Fruit fly (Drosophila melanogaster) whole organism, adult: Measurements from ENCODE around the gene CG7218.

Experiments
- CG11617 ChIP-seq: fragments of 200-800 bp; sonication (Bioruptor generic); optimal IDR thresholded peaks from 2 replicates; lab custom pipeline; 2017; ENCODE audit warnings: mild to moderate bottlenecking, missing biosample characterization, missing genetic modification reagents, missing genetic modification characterization
- CG12768 ChIP-seq: fragments of 200-800 bp; sonication (Bioruptor generic); optimal IDR thresholded peaks from 2 replicates; lab custom pipeline; 2017; ENCODE audit warnings: missing biosample characterization, missing genetic modification characterization, mild to moderate bottlenecking, moderate library complexity, missing genetic modification reagents
- CG14711 ChIP-seq: fragments of 200-800 bp; sonication (Bioruptor generic); optimal IDR thresholded peaks from 2 replicates; lab custom pipeline; 2018; ENCODE audit warnings: missing biosample characterization, mild to moderate bottlenecking, missing genetic modification characterization, moderate library complexity
- CG1620 ChIP-seq: fragments of 200-800 bp; sonication (Bioruptor generic); optimal IDR thresholded peaks from 2 replicates; lab custom pipeline; 2016; ENCODE audit warnings: missing biosample characterization, missing genetic modification characterization
- CG33017 ChIP-seq: fragments of 200-800 bp; sonication (Bioruptor generic); optimal IDR thresholded peaks from 2 replicates; lab custom pipeline; 2018; ENCODE audit warnings: missing biosample characterization, mild to moderate bottlenecking, missing genetic modification characterization, moderate library complexity
- CG5204 ChIP-seq: fragments of 200-800 bp; sonication (Bioruptor generic); optimal IDR thresholded peaks from 2 replicates; lab custom pipeline; 2016; ENCODE audit warnings: missing biosample characterization, missing genetic modification characterization
- CG7045 ChIP-seq: fragments of 200-800 bp; sonication (Bioruptor generic); optimal IDR thresholded peaks from 2 replicates; lab custom pipeline; 2017; ENCODE audit warnings: missing biosample characterization, mild to moderate bottlenecking, missing genetic modification characterization
- CG7101 ChIP-seq: fragments of 200-800 bp; sonication (Bioruptor generic); optimal IDR thresholded peaks from 2 replicates; lab custom pipeline; 2018; ENCODE audit warnings: missing biosample characterization, mild to moderate bottlenecking, missing genetic modification characterization, moderate library complexity
- Clk ChIP-seq: fragments of 200-800 bp; sonication (Bioruptor generic); optimal IDR thresholded peaks from 2 replicates; lab custom pipeline; 2017; ENCODE audit warnings: missing biosample characterization, missing genetic modification characterization
- Crg-1 ChIP-seq: fragments of 200-800 bp; sonication (Bioruptor generic); optimal IDR thresholded peaks from 2 replicates; lab custom pipeline; 2016; ENCODE audit warnings: missing biosample characterization, missing genetic modification characterization
- Hr96 ChIP-seq: fragments of 200-800 bp; sonication (Bioruptor generic); optimal IDR thresholded peaks from 2 replicates; lab custom pipeline; 2016; ENCODE audit warnings: missing biosample characterization, missing genetic modification characterization
- Mnt ChIP-seq: fragments of 200-800 bp; sonication (Bioruptor generic); optimal IDR thresholded peaks from 2 replicates; lab custom pipeline; 2016; ENCODE audit warnings: missing biosample characterization, mild to moderate bottlenecking, missing genetic modification characterization
- bab1 ChIP-seq: fragments of 200-800 bp; sonication (Bioruptor generic); optimal IDR thresholded peaks from 3 replicates; lab custom pipeline; 2019; ENCODE audit warnings: missing biosample characterization, mild to moderate bottlenecking, missing genetic modification characterization, moderate library complexity
- cic ChIP-seq: fragments of 200-800 bp; sonication (Bioruptor generic); optimal IDR thresholded peaks from 2 replicates; lab custom pipeline; 2017; ENCODE audit warnings: missing biosample characterization, mild to moderate bottlenecking, missing genetic modification characterization, moderate library complexity
- cnc ChIP-seq, 2 experiments: fragments of >200 bp; optimal IDR thresholded peaks; 2 replicates each; lab custom pipeline; 2017
- kay ChIP-seq: fragments of 200-800 bp; sonication (Bioruptor generic); peaks from one replicate; lab custom pipeline; 2016; ENCODE audit warnings: missing biosample characterization, missing genetic modification characterization, borderline replicate concordance
- ovo ChIP-seq: fragments of 200-800 bp; sonication (Bioruptor generic); optimal IDR thresholded peaks from 2 replicates; lab custom pipeline; 2016; ENCODE audit warnings: missing biosample characterization, missing genetic modification characterization
- pad ChIP-seq: fragments of 200-800 bp; sonication (Bioruptor generic); optimal IDR thresholded peaks from 3 replicates; lab custom pipeline; 2017; ENCODE audit warnings: missing biosample characterization, missing genetic modification characterization, mild to moderate bottlenecking, moderate library complexity, missing genetic modification reagents
- tj ChIP-seq: fragments of 200-800 bp; sonication (Bioruptor generic); optimal IDR thresholded peaks from 3 replicates; lab custom pipeline; 2017; ENCODE audit warnings: missing biosample characterization, mild to moderate bottlenecking, missing genetic modification characterization, moderate library complexity
- toe ChIP-seq: fragments of 200-800 bp; sonication (Bioruptor generic); optimal IDR thresholded peaks from 2 replicates; lab custom pipeline; 2016; ENCODE audit warnings: missing biosample characterization, missing genetic modification characterization

Gene CG7218

dm6 chr3R:18125023-18125630 lies 39.1 kb downstream of the CG7218 start:
- TF ChIP-seq CG33017 (tag; lab: Kevin White, UChicago) (no peak), Clk (no peak), Hr96 (GFP tag; lab: Kevin White, UChicago) (peak; percentile 51), CG7045 (GFP tag; lab: Kevin White, UChicago) (peak; percentile 36), bab1 (GFP tag; lab: Kevin White, UChicago) (no peak), pad (GFP tag; lab: Kevin White, UChicago) (no peak), CG11617 (GFP tag; lab: Kevin White, UChicago) (no peak)

- TF ChIP-seq CG7101 (tag; lab: Kevin White, UChicago) (no peak), CG33017 (tag; lab: Kevin White, UChicago) (no peak), CG11617 (GFP tag; lab: Kevin White, UChicago) (no peak), tj (GFP tag; lab: Kevin White, UChicago) (no peak), pad (GFP tag; lab: Kevin White, UChicago) (peak; percentile 99), Clk (no peak), cic (GFP tag; lab: Kevin White, UChicago) (peak; percentile 83), CG5204 (GFP tag; lab: Kevin White, UChicago) (peak; percentile 2), CG1620 (no peak), Mnt (GFP tag; lab: Kevin White, UChicago) (no peak), ovo (no peak)
These were observed 42.6 kb downstream of the CG7218 start for dm6 chr3R:18121385-18122151.

- TF ChIP-seq CG11617 (GFP tag; lab: Kevin White, UChicago) (no peak), Hr96 (GFP tag; lab: Kevin White, UChicago) (no peak), ovo (no peak), CG7045 (GFP tag; lab: Kevin White, UChicago) (no peak), CG1620 (no peak), Crg-1 (GFP tag; lab: Kevin White, UChicago) (no peak), CG7101 (tag; lab: Kevin White, UChicago) (no peak), kay (GFP tag; lab: Kevin White, UChicago) (no peak), CG12768 (GFP tag; lab: Kevin White, UChicago) (no peak), cic (GFP tag; lab: Kevin White, UChicago) (no peak), CG14711 (tag; lab: Kevin White, UChicago) (no peak), Mnt (GFP tag; lab: Kevin White, UChicago) (no peak), toe (no peak), CG5204 (GFP tag; lab: Kevin White, UChicago) (no peak), Clk (no peak), bab1 (GFP tag; lab: Kevin White, UChicago) (no peak), pad (GFP tag; lab: Kevin White, UChicago) (no peak)
These were observed 45.5 kb downstream of the CG7218 start for dm6 chr3R:18118695-18119094.

dm6 chr3R:18118239-18118638 lies 46.0 kb downstream of the CG7218 start:
- TF ChIP-seq bab1 (GFP tag; lab: Kevin White, UChicago), result no peak
- TF ChIP-seq tj (GFP tag; lab: Kevin White, UChicago), result no peak
- no peak for TF ChIP-seq CG33017 (tag; lab: Kevin White, UChicago)
- no peak for TF ChIP-seq cnc (optimal IDR thresholded peaks at IDR 0.05; lab: Kevin White, UChicago)
- no peak for TF ChIP-seq CG1620
- no peak for TF ChIP-seq Mnt (GFP tag; lab: Kevin White, UChicago)
- no peak for TF ChIP-seq Hr96 (GFP tag; lab: Kevin White, UChicago)
- TF ChIP-seq cic (GFP tag; lab: Kevin White, UChicago), result no peak
- TF ChIP-seq CG12768 (GFP tag; lab: Kevin White, UChicago), result no peak
- no peak for TF ChIP-seq Clk
- no peak for TF ChIP-seq Crg-1 (GFP tag; lab: Kevin White, UChicago)
- TF ChIP-seq toe, result no peak
- TF ChIP-seq CG7101 (tag; lab: Kevin White, UChicago), result no peak
- TF ChIP-seq kay (GFP tag; lab: Kevin White, UChicago), result no peak
- TF ChIP-seq CG7045 (GFP tag; lab: Kevin White, UChicago), result no peak

- TF ChIP-seq tj (GFP tag; lab: Kevin White, UChicago) (no peak), pad (GFP tag; lab: Kevin White, UChicago) (no peak), CG7045 (GFP tag; lab: Kevin White, UChicago) (no peak), ovo (no peak), CG12768 (GFP tag; lab: Kevin White, UChicago) (no peak), cic (GFP tag; lab: Kevin White, UChicago) (no peak), CG33017 (tag; lab: Kevin White, UChicago) (no peak), CG14711 (tag; lab: Kevin White, UChicago) (no peak), Hr96 (GFP tag; lab: Kevin White, UChicago) (no peak), toe (no peak)
These were observed 46.7 kb downstream of the CG7218 start for dm6 chr3R:18117525-18117924.

dm6 chr3R:18114834-18115233 lies 49.4 kb downstream of the CG7218 start:
- no peak for TF ChIP-seq bab1 (GFP tag; lab: Kevin White, UChicago)
- TF ChIP-seq pad (GFP tag; lab: Kevin White, UChicago), result no peak
- no peak for TF ChIP-seq toe
- no peak for TF ChIP-seq cic (GFP tag; lab: Kevin White, UChicago)
- TF ChIP-seq tj (GFP tag; lab: Kevin White, UChicago), result no peak
- no peak for TF ChIP-seq ovo
- no peak for TF ChIP-seq CG11617 (GFP tag; lab: Kevin White, UChicago)
- no peak for TF ChIP-seq CG7045 (GFP tag; lab: Kevin White, UChicago)
